Fruit fly (Drosophila melanogaster): ENCODE data around the gene CG34393.

CG34393 gene

DNA sequence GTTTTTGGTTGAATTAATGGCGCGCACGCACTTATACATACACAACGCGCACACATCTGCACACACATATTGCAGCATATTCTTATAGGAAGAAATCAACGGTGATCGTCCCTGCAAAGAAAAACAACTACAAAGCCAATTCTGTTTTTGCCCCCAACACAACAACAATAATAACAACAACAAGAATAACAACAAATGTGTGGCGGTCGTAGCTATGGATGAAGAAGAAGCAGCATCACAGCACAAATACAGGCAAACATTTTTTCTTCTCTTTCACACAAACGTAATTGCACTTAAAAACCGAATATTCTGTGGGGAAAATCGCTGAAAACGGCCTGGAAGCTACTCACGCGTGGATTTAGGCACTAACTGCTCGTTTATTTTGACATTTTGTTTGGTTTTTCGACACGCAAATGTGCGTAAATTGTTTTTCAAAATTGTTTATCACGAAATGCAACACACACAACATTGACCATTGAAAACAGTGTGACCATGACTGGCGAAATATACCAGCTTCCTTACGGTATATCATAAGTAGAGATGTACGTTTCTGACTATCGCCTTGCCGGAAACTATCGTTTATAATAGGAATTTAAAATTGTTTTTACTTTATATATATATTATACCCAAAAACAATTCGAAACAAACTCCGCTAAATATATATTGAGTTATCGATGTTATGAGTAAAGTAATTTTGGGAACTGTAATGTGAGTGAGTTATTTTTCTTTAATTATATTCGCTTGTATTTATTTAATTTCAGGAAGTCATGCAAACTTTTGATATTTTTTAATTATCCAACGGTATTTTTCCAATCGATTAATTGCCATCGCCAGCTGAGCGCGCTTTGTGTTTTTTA, 40.9 kb downstream of the CG34393 start, which contains the start of the genes Mad and gkt:
Mad (minus strand) TSS at position 500 of the 857 bp plus-strand sequence.
gkt (plus strand) TSS at position 807 of the 857 bp plus-strand sequence.
- TF ChIP-seq CG17801 (GFP tag; optimal IDR thresholded peaks at IDR 0.05; ENCODE audit: partially characterized antibody), result no peak

DNA sequence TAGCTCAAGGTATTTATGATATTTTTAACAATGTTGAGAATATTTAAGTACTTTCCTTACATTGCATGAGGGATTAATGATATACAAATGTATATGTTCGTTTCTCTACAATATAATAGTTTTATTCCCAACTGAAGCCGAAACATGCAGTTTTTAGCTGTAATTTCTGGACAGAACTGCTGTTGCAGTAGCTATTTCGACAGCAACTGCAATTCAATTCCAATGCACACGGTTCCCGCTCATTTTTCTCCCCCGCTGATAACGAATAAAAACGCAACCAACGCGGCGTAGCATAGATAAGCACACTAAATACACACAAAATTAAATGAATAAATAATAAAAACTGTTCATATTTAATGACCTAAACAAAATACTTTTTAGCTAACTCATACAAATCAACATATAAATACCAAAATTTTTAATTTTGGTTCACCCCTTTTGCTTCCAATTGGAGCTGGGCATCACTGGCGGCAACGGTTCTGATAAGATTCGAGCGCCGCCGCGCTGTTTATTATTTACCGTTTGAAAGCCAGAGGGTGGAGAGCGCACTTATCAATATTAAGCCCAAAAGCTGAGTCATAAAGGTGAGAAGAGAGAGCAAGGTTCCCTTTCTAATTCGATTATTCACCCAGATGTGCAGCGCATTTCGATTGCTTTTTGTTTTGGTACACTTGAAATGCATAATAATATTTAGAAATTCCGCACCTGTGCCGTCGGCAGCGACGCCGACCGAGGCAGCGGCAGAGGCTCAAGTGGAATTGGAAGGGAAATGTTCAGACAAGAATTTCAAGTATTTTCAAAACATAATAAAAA, 41.8 kb downstream of the CG34393 start:
- no peak for TF ChIP-seq CG17801 (GFP tag; optimal IDR thresholded peaks at IDR 0.05; ENCODE audit: partially characterized antibody)

DNA sequence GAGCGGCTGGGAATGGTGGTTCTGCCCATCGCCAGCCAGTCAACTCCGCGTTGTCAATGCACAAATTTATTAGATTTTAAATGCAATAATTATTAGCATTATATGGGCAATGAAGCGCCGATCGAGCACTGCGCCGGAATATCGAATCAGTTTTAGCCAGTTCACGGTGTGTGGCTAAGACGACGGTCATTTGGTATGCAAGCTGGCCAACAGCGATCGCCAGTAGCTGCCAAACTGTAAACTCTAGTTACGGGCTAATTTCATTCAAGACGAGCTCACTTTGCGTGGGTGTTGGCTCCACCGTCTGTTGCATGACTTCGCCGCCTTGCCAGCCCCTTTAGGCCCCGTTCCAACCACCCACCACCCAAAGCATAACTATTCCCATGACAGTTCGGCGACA, 44.5 kb downstream of the CG34393 start:
- TF ChIP-seq CG17801 (GFP tag; optimal IDR thresholded peaks at IDR 0.05; ENCODE audit: partially characterized antibody), result no peak

DNA sequence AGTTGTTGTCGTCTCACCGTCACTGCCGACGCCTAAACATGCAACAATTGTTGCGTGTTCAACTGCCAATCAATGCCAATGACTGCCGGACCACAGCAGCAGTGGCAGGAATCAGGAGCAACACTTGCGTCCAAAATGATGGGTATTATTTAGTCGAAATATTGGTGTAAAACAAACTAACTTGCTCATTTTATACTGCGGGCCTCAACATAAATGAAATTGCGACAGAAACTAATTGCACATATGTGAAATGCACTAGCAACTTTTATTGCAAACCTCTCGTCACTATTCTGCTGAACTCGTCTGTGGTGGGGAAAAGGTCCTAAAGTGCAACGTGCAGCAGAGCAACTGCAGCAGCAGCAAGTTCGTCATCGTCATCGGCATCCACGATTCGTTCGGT, 45.5 kb downstream of the CG34393 start:
- TF ChIP-seq CG17801 (GFP tag; optimal IDR thresholded peaks at IDR 0.05; ENCODE audit: partially characterized antibody), result no peak

DNA sequence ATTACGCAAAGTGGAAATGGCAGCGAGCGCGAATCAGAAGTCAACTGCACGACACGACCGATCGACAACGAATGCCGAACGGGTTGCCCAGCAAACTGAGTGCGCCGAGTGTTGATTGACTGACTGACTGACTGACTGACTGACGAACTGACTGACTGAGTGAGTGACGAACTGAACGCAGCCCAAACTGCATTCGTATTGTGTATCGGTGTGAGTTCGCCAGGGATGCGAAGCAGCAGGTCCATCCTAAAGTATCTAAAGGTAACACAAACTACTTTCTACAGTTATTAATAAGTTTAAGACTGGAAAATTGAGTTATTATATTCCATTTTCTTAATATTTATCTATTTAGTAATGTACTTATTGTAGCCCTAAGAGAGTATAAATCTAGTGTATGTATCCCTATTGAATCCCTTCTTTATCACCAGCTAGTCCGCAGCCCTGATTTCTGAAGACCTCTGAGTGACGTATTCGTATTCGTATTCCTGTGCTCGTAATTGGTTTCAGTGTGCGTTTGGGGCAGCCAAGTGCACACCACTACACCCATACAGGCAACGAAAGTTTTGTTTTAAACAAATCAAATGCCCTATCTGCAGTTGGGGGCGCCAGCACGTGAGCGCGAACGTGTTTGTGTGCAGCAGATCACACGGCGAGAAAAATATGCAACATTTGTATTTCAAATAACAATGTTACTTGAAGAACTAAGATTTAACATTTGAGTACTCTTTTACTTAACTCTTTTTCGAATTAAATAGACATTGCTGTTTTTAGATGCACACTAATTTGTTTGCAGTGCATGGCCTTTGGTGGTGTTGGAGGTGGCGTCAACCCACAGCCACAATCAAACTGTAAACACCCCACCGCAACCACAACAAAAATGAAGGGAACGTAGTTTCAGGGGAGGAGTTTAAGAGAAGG, 47.3 kb downstream of the CG34393 start:
- peak; percentile 43 for TF ChIP-seq CG17801 (GFP tag; optimal IDR thresholded peaks at IDR 0.05; ENCODE audit: partially characterized antibody)

DNA sequence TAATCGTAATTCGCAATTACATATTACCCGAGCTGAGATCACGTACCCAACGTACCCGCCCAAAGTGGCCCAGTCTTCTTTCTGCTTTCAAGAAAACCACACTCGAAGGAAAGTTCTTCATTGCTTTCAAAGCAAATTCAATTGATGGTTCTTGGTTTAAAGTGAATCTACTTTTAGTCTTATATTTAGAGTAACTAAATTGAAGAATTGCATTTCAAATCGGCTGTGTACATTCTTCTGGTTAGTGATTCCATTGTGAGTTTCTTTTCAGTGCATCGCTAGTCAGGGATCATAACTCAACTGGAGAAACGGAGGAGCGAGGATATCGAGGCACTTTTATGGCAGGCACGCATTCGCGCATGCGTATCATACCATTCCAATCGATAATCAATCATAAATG, 48.6 kb downstream of the CG34393 start:
- no peak for TF ChIP-seq CG17801 (GFP tag; optimal IDR thresholded peaks at IDR 0.05; ENCODE audit: partially characterized antibody)

DNA sequence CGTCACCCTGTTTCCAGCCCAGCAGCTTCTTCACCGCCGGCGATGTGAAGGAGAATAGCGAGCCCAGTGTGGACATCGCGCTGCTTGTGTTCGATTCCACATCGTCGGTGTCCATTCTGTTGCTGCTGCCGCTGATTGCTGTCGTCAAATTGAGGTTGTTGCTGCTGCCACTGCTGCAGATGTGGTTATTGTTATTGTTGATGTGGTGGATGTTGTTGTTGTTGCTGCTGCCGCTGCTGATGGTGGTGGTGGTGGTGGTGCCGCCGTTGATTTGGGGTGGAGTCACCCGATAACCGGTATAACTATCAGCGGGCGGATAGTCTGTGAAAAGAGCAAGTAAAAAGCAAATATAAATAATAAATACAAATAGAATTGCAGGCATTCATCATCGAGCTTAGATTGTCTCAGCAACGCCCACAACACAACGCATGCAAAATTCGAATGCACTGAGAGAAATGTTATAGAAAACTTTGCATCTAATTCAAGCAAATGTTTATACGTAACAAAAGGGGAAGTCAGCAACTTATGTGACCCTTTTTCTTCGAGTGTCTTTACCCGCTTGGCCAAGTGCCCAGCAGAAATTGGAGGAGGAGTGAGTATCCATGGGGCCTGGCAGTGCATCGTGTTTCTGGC, 51.2 kb downstream of the CG34393 start:
- TF ChIP-seq CG17801 (GFP tag; optimal IDR thresholded peaks at IDR 0.05; ENCODE audit: partially characterized antibody), result no peak

DNA sequence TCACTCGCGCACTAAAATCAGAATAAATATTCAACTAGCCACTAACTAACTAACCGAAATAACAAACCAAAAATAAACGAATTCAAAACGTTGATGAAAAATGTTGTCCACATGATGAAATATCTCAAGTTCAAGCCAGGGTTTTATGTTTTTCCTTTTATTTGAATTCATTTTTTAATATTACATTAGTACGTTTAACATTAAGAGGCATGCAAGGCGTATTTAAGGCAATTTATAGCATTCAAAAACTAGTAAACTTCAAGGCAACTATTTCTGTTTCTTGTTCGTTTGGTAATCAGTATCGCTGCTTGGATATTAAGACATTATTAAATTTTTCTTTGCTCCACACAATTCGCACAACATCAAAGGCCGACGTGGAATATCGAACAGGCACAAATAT, 54.4 kb downstream of the CG34393 start:
- no peak for TF ChIP-seq CG17801 (GFP tag; optimal IDR thresholded peaks at IDR 0.05; ENCODE audit: partially characterized antibody)

DNA sequence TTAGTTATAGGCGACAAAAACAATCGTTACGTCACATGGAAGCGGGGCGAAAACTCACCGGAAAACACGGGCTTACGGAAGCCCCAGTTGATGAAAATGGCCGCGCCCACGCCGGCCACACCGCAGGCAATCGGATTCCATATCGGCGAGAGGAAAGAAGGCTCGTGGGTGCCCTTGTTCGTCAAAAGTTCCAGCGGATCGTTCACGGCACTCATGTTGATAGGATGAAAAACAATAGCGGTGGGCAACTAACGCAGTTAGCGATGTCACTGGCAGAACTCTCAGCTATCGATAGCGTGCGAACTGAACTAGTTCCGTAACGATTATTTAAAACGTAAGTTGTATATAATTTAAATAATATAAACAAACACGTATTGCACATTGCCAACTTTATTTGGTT, 54.8 kb downstream of the CG34393 start, which contains the start of gene ND-B14.5B:
ND-B14.5B (minus strand) TSS at position 379 of the 400 bp plus-strand sequence.
- TF ChIP-seq CG17801 (GFP tag; optimal IDR thresholded peaks at IDR 0.05; ENCODE audit: partially characterized antibody), result no peak

DNA sequence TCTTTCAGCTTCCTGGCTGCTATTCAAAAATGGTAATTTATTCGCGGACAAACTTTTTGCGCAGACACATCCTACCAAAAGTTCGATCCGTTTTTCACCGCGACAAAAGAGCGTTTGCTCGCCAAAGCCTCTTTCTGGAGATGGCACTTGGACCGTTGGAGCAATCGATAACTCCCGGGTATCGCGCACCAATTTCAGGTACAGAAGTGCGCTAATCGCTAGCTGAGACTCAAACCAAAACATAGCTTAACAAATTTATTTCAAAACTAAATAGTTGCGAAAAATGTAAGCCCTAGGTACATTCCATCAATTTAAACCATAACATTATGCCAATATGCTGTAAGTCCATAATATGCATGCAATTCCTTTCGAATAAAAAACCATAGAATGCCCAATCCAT, 55.6 kb downstream of the CG34393 start, which contains the start of gene toc:
toc (minus strand) TSS at position 78 of the 400 bp plus-strand sequence.
- peak; percentile 53 for TF ChIP-seq CG17801 (GFP tag; optimal IDR thresholded peaks at IDR 0.05; ENCODE audit: partially characterized antibody)

DNA sequence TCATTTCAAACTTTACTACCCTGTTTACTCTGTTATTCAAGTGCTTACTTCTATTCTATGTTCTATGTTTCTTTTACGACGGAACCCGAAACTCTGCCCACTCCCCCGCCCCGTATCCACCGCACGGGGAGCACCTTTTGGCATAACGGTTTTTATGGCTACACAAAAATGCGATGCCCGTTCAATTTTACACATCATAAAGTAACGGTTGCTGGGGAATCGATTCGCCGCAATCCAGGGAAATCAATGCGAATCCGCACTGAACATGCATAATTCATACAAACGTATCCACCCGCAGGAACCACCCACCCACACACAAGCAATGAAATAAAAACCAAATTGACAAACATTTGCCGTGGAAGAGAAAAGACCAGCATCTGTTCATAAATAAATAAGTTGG, 56.4 kb downstream of the CG34393 start:
- TF ChIP-seq CG17801 (GFP tag; optimal IDR thresholded peaks at IDR 0.05; ENCODE audit: partially characterized antibody), result no peak

DNA sequence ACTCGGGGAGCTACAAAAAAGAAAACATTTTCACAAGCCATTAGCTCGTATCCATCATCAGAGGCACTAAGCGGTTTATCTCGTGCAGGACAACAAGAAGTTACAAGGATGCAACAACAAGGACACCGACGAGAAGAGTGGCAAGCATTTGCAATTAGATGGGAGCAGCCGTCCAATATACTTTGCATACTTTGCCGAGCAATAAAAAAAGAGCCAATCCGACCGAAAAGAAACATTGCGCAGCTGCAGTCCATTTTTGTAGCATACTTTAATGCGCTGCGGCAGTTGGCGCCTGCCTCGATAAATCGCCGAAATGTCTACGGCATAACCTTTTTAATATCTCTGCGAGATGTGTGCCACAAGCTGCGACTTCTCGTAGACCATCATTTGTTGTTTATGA, 68.7 kb downstream of the CG34393 start:
- no peak for TF ChIP-seq CG17801 (GFP tag; optimal IDR thresholded peaks at IDR 0.05; ENCODE audit: partially characterized antibody)

DNA sequence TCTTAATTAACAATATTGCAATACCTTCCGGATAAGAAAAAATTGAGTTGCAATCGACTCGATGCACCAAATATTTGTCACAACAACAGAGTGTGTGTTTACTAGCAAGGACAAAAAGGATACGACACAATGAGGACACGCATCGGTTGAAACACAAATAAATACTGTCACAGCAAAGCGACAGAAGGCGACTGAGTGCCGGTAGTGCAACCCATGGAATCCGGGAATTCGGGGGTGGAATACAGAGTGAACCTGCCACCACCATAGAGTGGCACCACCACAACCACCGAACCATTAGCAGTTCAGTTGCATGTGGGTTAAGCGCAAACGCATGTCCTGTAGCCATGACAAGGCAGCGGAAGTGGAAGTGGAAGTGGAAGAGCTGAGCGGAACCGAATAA, 69.9 kb downstream of the CG34393 start:
- TF ChIP-seq CG17801 (GFP tag; optimal IDR thresholded peaks at IDR 0.05; ENCODE audit: partially characterized antibody), result no peak

DNA sequence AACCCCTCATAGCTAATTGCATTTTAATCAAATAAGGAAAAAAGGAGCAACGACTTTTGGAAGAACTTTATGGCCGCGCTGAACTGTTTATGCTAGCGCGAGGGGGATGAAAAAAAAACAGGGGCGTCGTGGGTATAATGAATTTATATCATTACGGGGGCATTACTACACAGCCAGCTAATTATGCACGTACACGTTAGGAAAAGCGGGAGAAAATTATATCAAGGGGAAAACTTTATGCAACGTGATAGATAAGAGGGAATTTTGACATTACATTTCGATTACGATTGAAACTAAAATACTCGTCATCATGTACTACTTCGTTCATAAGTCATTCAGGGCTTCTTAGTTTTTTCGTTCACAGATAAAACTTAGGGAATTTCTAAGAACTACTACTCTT, 72.0 kb downstream of the CG34393 start, which contains the start of gene CG15403:
CG15403 (plus strand) TSS at position 301 of the 400 bp plus-strand sequence.
- TF ChIP-seq CG17801 (GFP tag; optimal IDR thresholded peaks at IDR 0.05; ENCODE audit: partially characterized antibody), result no peak
